Worm (Caenorhabditis elegans) whole organism, L2 larva: ENCODE measurements around the gene glr-7.

Source experiments
- F13H6.1 ChIP-seq: sonication (generic microtip); optimal IDR thresholded peaks from 2 replicates; lab custom pipeline; 2016; ENCODE audit warnings: missing genetic modification characterization, missing compliant biosample characterization
- ama-1 ChIP-seq: fragments of 150-350 bp; optimal IDR thresholded peaks from 2 replicates; lab custom pipeline; 2018; ENCODE audit warnings: inconsistent platforms
- blmp-1 ChIP-seq: sonication (generic microtip); optimal IDR thresholded peaks from 2 replicates; lab custom pipeline; 2017; ENCODE audit warnings: missing genetic modification characterization, mild to moderate bottlenecking, missing compliant biosample characterization, antibody characterized with exemption, moderate library complexity; ENCODE audit not compliant: insufficient read depth
- elt-3 ChIP-seq: sonication (generic microtip); optimal IDR thresholded peaks from 2 replicates; lab custom pipeline; 2017; ENCODE audit warnings: missing biosample characterization, missing genetic modification characterization
- gmeb-1 ChIP-seq: fragments of 150-350 bp; optimal IDR thresholded peaks from 2 replicates; lab custom pipeline; 2014; ENCODE audit warnings: missing biosample characterization, missing genetic modification characterization
- lin-13 ChIP-seq: fragments of 150-350 bp; optimal IDR thresholded peaks from 2 replicates; lab custom pipeline; 2014; ENCODE audit warnings: missing biosample characterization, missing genetic modification reagents, missing genetic modification characterization
- lin-39 ChIP-seq: fragments of 150-350 bp; optimal IDR thresholded peaks from 2 replicates; lab custom pipeline; 2014; ENCODE audit warnings: missing biosample characterization, missing genetic modification reagents, missing genetic modification characterization
- lsy-2 ChIP-seq, 2 experiments: fragments of 150-350 bp in 1 of 2; sonication (generic microtip) in 1 of 2; optimal IDR thresholded peaks; 2 replicates each; lab custom pipeline; 2014 to 2017; ENCODE audit warnings: missing biosample characterization in 2 of 2, missing genetic modification characterization in 2 of 2
- nhr-10 ChIP-seq: sonication (generic microtip); optimal IDR thresholded peaks from 2 replicates; lab custom pipeline; 2017; ENCODE audit warnings: missing biosample characterization, missing genetic modification characterization
- nhr-11 ChIP-seq: fragments of 150-350 bp; optimal IDR thresholded peaks from 2 replicates; lab custom pipeline; 2014; ENCODE audit warnings: missing biosample characterization, missing genetic modification characterization
- nhr-23 ChIP-seq: fragments of 150-350 bp; optimal IDR thresholded peaks from 2 replicates; lab custom pipeline; 2014; ENCODE audit warnings: missing biosample characterization, missing genetic modification reagents, missing genetic modification characterization
- nhr-237 ChIP-seq: fragments of 150-350 bp; optimal IDR thresholded peaks from 2 replicates; lab custom pipeline; 2014; ENCODE audit warnings: missing biosample characterization, missing genetic modification characterization
- nhr-25 ChIP-seq: fragments of 150-350 bp; sonication (generic microtip); optimal IDR thresholded peaks from 3 replicates; lab custom pipeline; 2014; ENCODE audit warnings: missing biosample characterization, missing genetic modification characterization
- unc-39 ChIP-seq: fragments of 150-350 bp; optimal IDR thresholded peaks from 2 replicates; lab custom pipeline; 2014; ENCODE audit warnings: missing biosample characterization, missing genetic modification characterization

DNA sequence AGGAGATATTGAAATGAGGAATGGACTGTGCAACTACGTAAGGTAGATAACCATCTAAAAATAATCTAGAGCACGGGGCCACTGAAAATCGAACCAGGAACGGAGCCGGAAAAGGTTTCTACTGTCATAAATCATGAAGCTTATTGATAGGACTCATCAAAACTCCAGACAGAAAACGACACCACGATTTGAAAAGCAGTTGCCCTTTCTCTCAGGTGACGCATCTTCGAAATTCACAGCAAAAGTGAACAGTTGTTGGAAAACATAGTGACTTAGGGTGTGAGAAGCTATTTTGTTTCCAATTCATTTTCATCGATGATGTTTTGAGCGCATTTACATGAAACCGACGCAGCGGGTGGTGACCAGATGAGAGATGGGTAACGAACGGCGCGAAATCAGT, 32.6 kb upstream of the glr-7 start:
- TF ChIP-seq ama-1 (no peak), unc-39 (no peak), nhr-11 (tag; lab: Kevin White, UChicago) (no peak), nhr-23 (tag; lab: Kevin White, UChicago) (no peak), elt-3 (no peak), lin-13 (no peak), blmp-1 (tag; lab: Kevin White, UChicago) (no peak), gmeb-1 (tag; lab: Kevin White, UChicago) (no peak), nhr-10 (tag; lab: Kevin White, UChicago) (no peak), F13H6.1 (no peak), lsy-2 (tag; optimal IDR thresholded peaks at IDR 0.05; lab: Kevin White, UChicago) (no peak), nhr-25 (tag; lab: Kevin White, UChicago) (no peak), lin-39 (tag; lab: Kevin White, UChicago) (no peak), nhr-237 (no peak)
